Fruit fly (Drosophila melanogaster) whole organism, embryonic: ENCODE measurements around the gene Uch-L5R.
A peak's percentile ranks its signal among the peaks of the same experiment; 100 is the strongest.

ENCODE experiments used
- Abd-B ChIP-seq: fragments of 200-800 bp; sonication (Bioruptor generic); optimal IDR thresholded peaks from 2 replicates; lab custom pipeline; 2018; ENCODE audit warnings: missing biosample characterization, mild to moderate bottlenecking, missing genetic modification characterization, moderate library complexity
- Asciz ChIP-seq: fragments of 200-800 bp; sonication (Bioruptor generic); optimal IDR thresholded peaks from 2 replicates; lab custom pipeline; 2017; ENCODE audit warnings: missing biosample characterization, mild to moderate bottlenecking, missing genetic modification characterization, missing genetic modification reagents
- BEAF-32 ChIP-seq: fragments of 200-800 bp; sonication (Bioruptor generic); optimal IDR thresholded peaks from 3 replicates; lab custom pipeline; 2017; ENCODE audit warnings: missing biosample characterization, missing genetic modification characterization, mild to moderate bottlenecking, moderate library complexity, missing genetic modification reagents
- Blimp-1 ChIP-seq: fragments of 200-800 bp; sonication (Bioruptor generic); optimal IDR thresholded peaks from 3 replicates; lab custom pipeline; 2018; ENCODE audit warnings: missing biosample characterization, missing genetic modification characterization, mild to moderate bottlenecking, moderate library complexity, missing genetic modification reagents
- C15 ChIP-seq: fragments of 200-800 bp; sonication (Bioruptor generic); IDR thresholded peaks from 3 replicates; pipeline ENCODE4 v1.3.6; 2022; ENCODE audit warnings: missing biosample characterization, missing genetic modification characterization
- CG12299 ChIP-seq: fragments of 200-800 bp; sonication (Bioruptor generic); optimal IDR thresholded peaks from 2 replicates; lab custom pipeline; 2018; ENCODE audit warnings: missing biosample characterization, mild to moderate bottlenecking, missing genetic modification characterization
- CG13775 ChIP-seq: fragments of 200-800 bp; sonication (Bioruptor generic); optimal IDR thresholded peaks from 3 replicates; lab custom pipeline; 2017; ENCODE audit warnings: missing biosample characterization, mild to moderate bottlenecking, missing genetic modification characterization
- CG15073 ChIP-seq: fragments of 200-800 bp; sonication (Bioruptor generic); optimal IDR thresholded peaks from 2 replicates; lab custom pipeline; 2016; ENCODE audit warnings: missing biosample characterization, missing genetic modification characterization
- CG15269 ChIP-seq: fragments of 200-800 bp; sonication (Bioruptor generic); optimal IDR thresholded peaks from 2 replicates; lab custom pipeline; 2018; ENCODE audit warnings: missing biosample characterization, mild to moderate bottlenecking, missing genetic modification characterization, moderate library complexity
- CG1529 ChIP-seq: fragments of 200-800 bp; sonication (Bioruptor generic); optimal IDR thresholded peaks from 3 replicates; lab custom pipeline; 2018; ENCODE audit warnings: missing biosample characterization, missing genetic modification characterization
- CG17361 ChIP-seq: fragments of 200-800 bp; sonication (Bioruptor generic); IDR thresholded peaks from 3 replicates; pipeline ENCODE4 v1.3.6; 2022; ENCODE audit warnings: missing biosample characterization, missing genetic modification characterization
- CG18011 ChIP-seq: fragments of 200-800 bp; sonication (Bioruptor generic); optimal IDR thresholded peaks from 2 replicates; lab custom pipeline; 2017; ENCODE audit warnings: missing biosample characterization, missing genetic modification characterization, mild to moderate bottlenecking, moderate library complexity, missing genotype
- CG1832 ChIP-seq: fragments of 200-800 bp; sonication (Bioruptor generic); optimal IDR thresholded peaks from 2 replicates; lab custom pipeline; 2017; ENCODE audit warnings: missing biosample characterization, mild to moderate bottlenecking, missing genetic modification characterization, inconsistent platforms
- CG18476 ChIP-seq: fragments of 200-800 bp; sonication (Bioruptor generic); optimal IDR thresholded peaks from 2 replicates; lab custom pipeline; 2016; ENCODE audit warnings: missing biosample characterization, mild to moderate bottlenecking, missing genetic modification characterization
- CG18599 ChIP-seq: fragments of 200-800 bp; sonication (Bioruptor generic); optimal IDR thresholded peaks from 3 replicates; lab custom pipeline; 2017; ENCODE audit warnings: missing biosample characterization, missing genetic modification characterization, mild to moderate bottlenecking, moderate library complexity, missing genetic modification reagents
- CG2199 ChIP-seq: fragments of 200-800 bp; sonication (Bioruptor generic); IDR thresholded peaks from 3 replicates; pipeline ENCODE4 v1.3.6; 2022; ENCODE audit warnings: missing biosample characterization, missing genetic modification characterization
- CG42726 ChIP-seq: fragments of 200-800 bp; sonication (Bioruptor generic); IDR thresholded peaks from 2 replicates; pipeline ENCODE4 v1.3.6; 2022; ENCODE audit warnings: missing biosample characterization, missing genetic modification characterization; ENCODE audit not compliant: partially characterized antibody
- CG4854 ChIP-seq: fragments of 200-800 bp; sonication (Bioruptor generic); optimal IDR thresholded peaks from 2 replicates; lab custom pipeline; 2016; ENCODE audit warnings: missing biosample characterization, missing genetic modification characterization, inconsistent platforms
- CG5245 ChIP-seq: fragments of 200-800 bp; sonication (Bioruptor generic); optimal IDR thresholded peaks from 3 replicates; lab custom pipeline; 2016; ENCODE audit warnings: missing biosample characterization, missing genetic modification characterization
- CG7372 ChIP-seq: fragments of 200-800 bp; sonication (Bioruptor generic); IDR thresholded peaks from 2 replicates; pipeline ENCODE4 v1.3.6; 2022; ENCODE audit warnings: missing biosample characterization, missing genetic modification characterization
- CG7556 ChIP-seq: fragments of 200-800 bp; sonication (Bioruptor generic); optimal IDR thresholded peaks from 2 replicates; lab custom pipeline; 2017; ENCODE audit warnings: missing biosample characterization, mild to moderate bottlenecking, missing genetic modification characterization
- CG7745 ChIP-seq: fragments of 200-800 bp; sonication (Bioruptor generic); optimal IDR thresholded peaks from 2 replicates; lab custom pipeline; 2018; ENCODE audit warnings: missing biosample characterization, mild to moderate bottlenecking, missing genetic modification characterization, moderate library complexity
- CG7786 ChIP-seq: fragments of 200-800 bp; sonication (Bioruptor generic); optimal IDR thresholded peaks from 2 replicates; lab custom pipeline; 2016; ENCODE audit warnings: missing biosample characterization, missing genetic modification characterization
- CG8281 ChIP-seq: fragments of 200-800 bp; sonication (Bioruptor generic); optimal IDR thresholded peaks from 2 replicates; lab custom pipeline; 2018; ENCODE audit warnings: missing biosample characterization, mild to moderate bottlenecking, missing genetic modification characterization, moderate library complexity
- CG8359 ChIP-seq: fragments of 200-800 bp; sonication (Bioruptor generic); optimal IDR thresholded peaks from 2 replicates; lab custom pipeline; 2017; ENCODE audit warnings: missing biosample characterization, mild to moderate bottlenecking, missing genetic modification characterization, borderline replicate concordance
- D19B ChIP-seq: fragments of 200-800 bp; sonication (Bioruptor generic); optimal IDR thresholded peaks from 2 replicates; lab custom pipeline; 2017; ENCODE audit warnings: missing biosample characterization, mild to moderate bottlenecking, missing genetic modification characterization
- Dbx ChIP-seq: fragments of 200-800 bp; sonication (Bioruptor generic); IDR thresholded peaks from 3 replicates; pipeline ENCODE4 v1.3.6; 2022; ENCODE audit warnings: missing biosample characterization, missing genetic modification characterization
- GATAe ChIP-seq: fragments of 200-800 bp; sonication (Bioruptor generic); conservative IDR thresholded peaks from 2 replicates; pipeline ENCODE4 v1.3.6; 2022; ENCODE audit warnings: missing biosample characterization, missing genetic modification characterization
- HmgD ChIP-seq: fragments of 200-800 bp; sonication (Bioruptor generic); optimal IDR thresholded peaks from 3 replicates; lab custom pipeline; 2016; ENCODE audit warnings: missing biosample characterization, missing genetic modification characterization
- HmgZ ChIP-seq: fragments of 200-800 bp; sonication (Bioruptor generic); optimal IDR thresholded peaks from 2 replicates; lab custom pipeline; 2018; ENCODE audit warnings: missing biosample characterization, mild to moderate bottlenecking, missing genetic modification characterization
- Hr51 ChIP-seq, 2 experiments: fragments of 200-800 bp; sonication (Bioruptor generic); optimal IDR thresholded peaks; 2 replicates in 1 of 2; 3 replicates in 1 of 2; lab custom pipeline; 2016 to 2018; ENCODE audit warnings: missing biosample characterization in 2 of 2, missing genetic modification characterization in 2 of 2, mild to moderate bottlenecking in 1 of 2, moderate library complexity in 1 of 2
- MBD-R2 ChIP-seq: fragments of 200-800 bp; sonication (Bioruptor generic); IDR thresholded peaks from 2 replicates; pipeline ENCODE4 v1.3.6; 2022; ENCODE audit warnings: missing biosample characterization, missing genetic modification characterization
- Rfx ChIP-seq: fragments of 200-800 bp; sonication (Bioruptor generic); IDR thresholded peaks from 2 replicates; pipeline ENCODE4 v1.3.6; 2022; ENCODE audit warnings: missing biosample characterization, missing genetic modification characterization
- Sin3A ChIP-seq: fragments of >200 bp; optimal IDR thresholded peaks from 2 replicates; lab custom pipeline; 2018
- corto ChIP-seq: fragments of 200-800 bp; sonication (Bioruptor generic); optimal IDR thresholded peaks from 2 replicates; lab custom pipeline; 2016; ENCODE audit warnings: missing biosample characterization, mild to moderate bottlenecking, missing genetic modification characterization, moderate library complexity
- croc ChIP-seq: fragments of 200-800 bp; sonication (Bioruptor generic); conservative IDR thresholded peaks from 3 replicates; pipeline ENCODE4 v1.3.6; 2022; ENCODE audit warnings: missing biosample characterization, missing genetic modification characterization
- dan ChIP-seq: fragments of 200-800 bp; sonication (Bioruptor generic); IDR thresholded peaks from 2 replicates; pipeline ENCODE4 v1.3.6; 2022; ENCODE audit warnings: missing biosample characterization, missing genetic modification characterization
- dati ChIP-seq: fragments of 200-800 bp; sonication (Bioruptor generic); IDR thresholded peaks from 2 replicates; pipeline ENCODE4 v1.3.6; 2022; ENCODE audit warnings: missing biosample characterization, missing genetic modification characterization
- gro ChIP-seq: fragments of 200-800 bp; sonication (Bioruptor generic); optimal IDR thresholded peaks from 2 replicates; lab custom pipeline; 2016; ENCODE audit warnings: missing biosample characterization, missing genetic modification characterization
- ham ChIP-seq: fragments of 200-800 bp; sonication (Bioruptor generic); IDR thresholded peaks from 2 replicates; pipeline ENCODE4 v1.3.6; 2022; ENCODE audit warnings: missing biosample characterization, missing genetic modification characterization
- jigr1 ChIP-seq: fragments of 200-800 bp; sonication (Bioruptor generic); IDR thresholded peaks from 3 replicates; pipeline ENCODE4 v1.3.6; 2022; ENCODE audit warnings: missing biosample characterization, missing genetic modification characterization
- jing ChIP-seq: fragments of 200-800 bp; sonication (Bioruptor generic); optimal IDR thresholded peaks from 2 replicates; lab custom pipeline; 2018; ENCODE audit warnings: missing biosample characterization, mild to moderate bottlenecking, missing genetic modification characterization
- kah ChIP-seq: fragments of 200-800 bp; sonication (Bioruptor generic); optimal IDR thresholded peaks from 2 replicates; lab custom pipeline; 2018; ENCODE audit warnings: missing biosample characterization, mild to moderate bottlenecking, missing genetic modification characterization
- mirr ChIP-seq: fragments of 200-800 bp; sonication (Bioruptor generic); optimal IDR thresholded peaks from 3 replicates; lab custom pipeline; 2018; ENCODE audit warnings: missing biosample characterization, mild to moderate bottlenecking, missing genetic modification characterization
- row ChIP-seq: fragments of 200-800 bp; sonication (Bioruptor generic); IDR thresholded peaks from 3 replicates; pipeline ENCODE4 v1.3.6; 2022; ENCODE audit warnings: missing biosample characterization, missing genetic modification characterization
- sens-2 ChIP-seq: fragments of 200-800 bp; sonication (Bioruptor generic); IDR thresholded peaks from 2 replicates; pipeline ENCODE4 v1.3.6; 2022; ENCODE audit warnings: missing biosample characterization, missing genetic modification characterization
- tin ChIP-seq: fragments of 200-800 bp; sonication (Bioruptor generic); optimal IDR thresholded peaks from 3 replicates; lab custom pipeline; 2016; ENCODE audit warnings: missing biosample characterization, missing genetic modification characterization
- trh ChIP-seq: fragments of 200-800 bp; sonication (Bioruptor generic); optimal IDR thresholded peaks from 2 replicates; lab custom pipeline; 2016; ENCODE audit warnings: missing biosample characterization, missing genetic modification characterization
- vvl ChIP-seq: fragments of 200-800 bp; sonication (Bioruptor generic); IDR thresholded peaks from 2 replicates; pipeline ENCODE4 v1.3.6; 2022; ENCODE audit warnings: missing biosample characterization, missing genetic modification characterization
- zen ChIP-seq: fragments of 200-800 bp; sonication (Bioruptor generic); optimal IDR thresholded peaks from 3 replicates; lab custom pipeline; 2018; ENCODE audit warnings: missing biosample characterization, mild to moderate bottlenecking, missing genetic modification characterization, moderate library complexity
- zf30C ChIP-seq: fragments of 200-800 bp; sonication (Bioruptor generic); optimal IDR thresholded peaks from 3 replicates; lab custom pipeline; 2018; ENCODE audit warnings: missing biosample characterization, mild to moderate bottlenecking, missing genetic modification characterization

Gene Uch-L5R

dm6 chrX:12014800-12015389, 41.5 kb downstream of the Uch-L5R start (continued):
- no peak for TF ChIP-seq C15
- TF ChIP-seq jing (GFP tag; lab: Kevin White, UChicago) = no peak
- TF ChIP-seq CG13775 = peak; percentile 4
- TF ChIP-seq Abd-B = no peak
- no peak for TF ChIP-seq ham (GFP tag; lab: Robert Waterston, UW)
- no peak for TF ChIP-seq CG15073 (GFP tag; lab: Kevin White, UChicago)
- no peak for TF ChIP-seq corto
- TF ChIP-seq vvl (GFP tag; lab: Robert Waterston, UW) = peak; percentile 69
- no peak for TF ChIP-seq gro (GFP tag; lab: Kevin White, UChicago)
- no peak for TF ChIP-seq Dbx (GFP tag; lab: Robert Waterston, UW)
- no peak for TF ChIP-seq CG1832
- TF ChIP-seq Sin3A (lab: Kevin White, UChicago) = no peak
- no peak for TF ChIP-seq CG7745 (tag; lab: Kevin White, UChicago)
- peak; percentile 29 for TF ChIP-seq CG18599
- no peak for TF ChIP-seq Asciz
- peak; percentile 59; the same call in 2 of the 3 replicates for TF ChIP-seq CG17361 (GFP tag; lab: Robert Waterston, UW)
- TF ChIP-seq CG5245 (GFP tag; lab: Kevin White, UChicago) = peak; percentile 25
- TF ChIP-seq GATAe (GFP tag; lab: Robert Waterston, UW) = no peak
- no peak for TF ChIP-seq kah
- no peak for TF ChIP-seq croc (GFP tag; lab: Robert Waterston, UW)
- TF ChIP-seq CG4854 (GFP tag; lab: Kevin White, UChicago) = no peak
- TF ChIP-seq row (GFP tag; lab: Robert Waterston, UW) = peak; percentile 69
- peak; percentile 29 for TF ChIP-seq Blimp-1
- TF ChIP-seq zen (tag; lab: Kevin White, UChicago) = no peak
- TF ChIP-seq HmgD (GFP tag; lab: Kevin White, UChicago) = no peak
- no peak for TF ChIP-seq CG2199 (GFP tag; lab: Robert Waterston, UW)
- peak; percentile 37 for TF ChIP-seq CG15269 (tag; lab: Kevin White, UChicago)
- TF ChIP-seq D19B (GFP tag; lab: Kevin White, UChicago) = peak; percentile 9
- TF ChIP-seq CG1529 (GFP tag; lab: Kevin White, UChicago) = no peak
- no peak for TF ChIP-seq CG42726
- peak; percentile 28 for TF ChIP-seq tin (GFP tag; lab: Kevin White, UChicago)
- no peak for TF ChIP-seq CG8281 (tag; lab: Kevin White, UChicago)
- no peak for TF ChIP-seq MBD-R2 (GFP tag; lab: Robert Waterston, UW)
- TF ChIP-seq mirr (GFP tag; lab: Kevin White, UChicago) = no peak
- TF ChIP-seq CG18011 (GFP tag; lab: Kevin White, UChicago) = no peak
- no peak for TF ChIP-seq dan (GFP tag; lab: Robert Waterston, UW)
- TF ChIP-seq Rfx (GFP tag; lab: Robert Waterston, UW) = peak; percentile 23
- no peak for TF ChIP-seq CG7786 (GFP tag; lab: Kevin White, UChicago)
- no peak for TF ChIP-seq dati (GFP tag; lab: Robert Waterston, UW)
- no peak for TF ChIP-seq CG7556 (GFP tag; lab: Kevin White, UChicago)
- TF ChIP-seq CG12299 (tag; lab: Kevin White, UChicago) = no peak
- no peak for TF ChIP-seq trh
- peak; percentile 67 for TF ChIP-seq CG8359 (GFP tag; lab: Kevin White, UChicago)
- TF ChIP-seq CG7372 (GFP tag; lab: Robert Waterston, UW) = no peak
- TF ChIP-seq CG18476 (GFP tag; lab: Kevin White, UChicago) = peak; percentile 7
- no peak for TF ChIP-seq zf30C
- TF ChIP-seq Hr51 (GFP tag; optimal IDR thresholded peaks at IDR 0.05; lab: Kevin White, UChicago) = no peak
- TF ChIP-seq BEAF-32 (GFP tag; lab: Kevin White, UChicago) = no peak
- no peak for TF ChIP-seq sens-2
- TF ChIP-seq HmgZ (tag; lab: Kevin White, UChicago) = peak; percentile 28
- no peak for TF ChIP-seq jigr1 (GFP tag; lab: Robert Waterston, UW)
